Worm (Caenorhabditis elegans) whole organism, L4 larva: ENCODE measurements around the gene rml-3.

Experiments
- F26F4.8 ChIP-seq: fragments of 200-800 bp; sonication (Bioruptor generic); conservative IDR thresholded peaks from 2 replicates; pipeline ENCODE4 v1.3.6; 2022; ENCODE audit warnings: missing genetic modification characterization, missing compliant biosample characterization
- F44E2.7 ChIP-seq: fragments of 200-800 bp; sonication (Bioruptor generic); IDR thresholded peaks from 2 replicates; pipeline ENCODE4 v2.1.2; 2022; ENCODE audit warnings: missing genetic modification characterization, missing compliant biosample characterization
- T20F7.1 ChIP-seq: fragments of 200-800 bp; sonication (Bioruptor generic); optimal IDR thresholded peaks from 2 replicates; lab custom pipeline; 2018; ENCODE audit warnings: mild to moderate bottlenecking, missing genetic modification characterization, missing compliant biosample characterization
- T26A8.4 ChIP-seq: fragments of 200-800 bp; sonication (Bioruptor generic); IDR thresholded peaks from 2 replicates; pipeline ENCODE4 v1.3.6; 2022; ENCODE audit warnings: missing genetic modification characterization, missing compliant biosample characterization
- ZK337.2 ChIP-seq: fragments of 200-800 bp; sonication (Bioruptor generic); IDR thresholded peaks from 2 replicates; pipeline ENCODE4 v1.3.6; 2022; ENCODE audit warnings: missing genetic modification reagents, missing genetic modification characterization, missing compliant biosample characterization
- ZK546.5 ChIP-seq, 2 experiments: sonication (generic microtip); optimal IDR thresholded peaks; 2 replicates each; lab custom pipeline; 2017; ENCODE audit warnings: missing biosample characterization in 2 of 2, missing genetic modification characterization in 2 of 2
- aha-1 ChIP-seq: fragments of 150-350 bp; peaks from one replicate; lab custom pipeline; 2014; ENCODE audit warnings: missing biosample characterization, missing genetic modification characterization
- aly-2 ChIP-seq: sonication (generic microtip); optimal IDR thresholded peaks from 2 replicates; lab custom pipeline; 2018; ENCODE audit warnings: missing biosample characterization, missing genetic modification characterization
- ama-1 ChIP-seq: fragments of 150-350 bp; optimal IDR thresholded peaks from 2 replicates; lab custom pipeline; 2014; ENCODE audit warnings: inconsistent platforms, mixed read lengths
- arid-1 ChIP-seq: fragments of 200-800 bp; sonication (Bioruptor generic); conservative IDR thresholded peaks from 2 replicates; pipeline ENCODE4 v1.3.6; 2022; ENCODE audit warnings: missing genetic modification reagents, missing genetic modification characterization, missing compliant biosample characterization
- attf-4 ChIP-seq: sonication (generic microtip); optimal IDR thresholded peaks from 3 replicates; lab custom pipeline; 2017; ENCODE audit warnings: missing biosample characterization, missing genetic modification characterization
- ceh-20 ChIP-seq: fragments of 200-800 bp; sonication (Bioruptor generic); IDR thresholded peaks from 2 replicates; pipeline ENCODE4 v1.3.6; 2022; ENCODE audit warnings: missing genetic modification reagents, missing genetic modification characterization, missing compliant biosample characterization
- ceh-28 ChIP-seq: fragments of 150-350 bp; optimal IDR thresholded peaks from 2 replicates; lab custom pipeline; 2014; ENCODE audit warnings: missing biosample characterization, missing genetic modification reagents, missing genetic modification characterization
- ceh-44 ChIP-seq: fragments of 200-800 bp; sonication (Bioruptor generic); IDR thresholded peaks from 2 replicates; pipeline ENCODE4 v1.3.6; 2022; ENCODE audit warnings: missing genetic modification reagents, missing genetic modification characterization, missing compliant biosample characterization
- ces-1 ChIP-seq: fragments of 150-350 bp; sonication (generic microtip); optimal IDR thresholded peaks from 4 replicates; lab custom pipeline; 2014; ENCODE audit warnings: missing biosample characterization, missing genetic modification reagents, missing genetic modification characterization
- ctbp-1 ChIP-seq: fragments of 200-800 bp; sonication (Bioruptor generic); IDR thresholded peaks from 2 replicates; pipeline ENCODE4 v1.3.6; 2022; ENCODE audit warnings: missing genetic modification reagents, missing genetic modification characterization, missing compliant biosample characterization
- daf-8 ChIP-seq: fragments of 200-800 bp; sonication (Bioruptor generic); IDR thresholded peaks from 2 replicates; pipeline ENCODE4 v1.3.6; 2022; ENCODE audit warnings: missing genetic modification characterization, missing compliant biosample characterization
- dmd-6 ChIP-seq: fragments of 200-800 bp; sonication (Bioruptor generic); IDR thresholded peaks from 2 replicates; pipeline ENCODE4 v1.3.6; 2022; ENCODE audit warnings: missing genetic modification reagents, missing genetic modification characterization, missing compliant biosample characterization
- dmd-9 ChIP-seq: fragments of 200-800 bp; sonication (Bioruptor generic); IDR thresholded peaks from 2 replicates; pipeline ENCODE4 v1.3.6; 2022; ENCODE audit warnings: missing genetic modification reagents, missing genetic modification characterization, missing compliant biosample characterization
- dpl-1 ChIP-seq: fragments of 150-350 bp; optimal IDR thresholded peaks from 2 replicates; lab custom pipeline; 2014; ENCODE audit warnings: missing biosample characterization, missing genetic modification reagents, missing genetic modification characterization
- duxl-1 ChIP-seq: sonication (generic microtip); optimal IDR thresholded peaks from 2 replicates; lab custom pipeline; 2016; ENCODE audit warnings: mild to moderate bottlenecking, missing genetic modification characterization, moderate library complexity, missing compliant biosample characterization; ENCODE audit not compliant: poor library complexity
- dve-1 ChIP-seq: sonication (generic microtip); optimal IDR thresholded peaks from 2 replicates; lab custom pipeline; 2017; ENCODE audit warnings: antibody characterized with exemption, mild to moderate bottlenecking, missing genetic modification characterization, missing compliant biosample characterization; ENCODE audit not compliant: insufficient read depth
- fkh-10 ChIP-seq: fragments of 150-350 bp; optimal IDR thresholded peaks from 2 replicates; lab custom pipeline; 2014; ENCODE audit warnings: missing biosample characterization, missing genetic modification reagents, missing genetic modification characterization
- hlh-11 ChIP-seq: fragments of 200-800 bp; sonication (Bioruptor generic); optimal IDR thresholded peaks from 2 replicates; lab custom pipeline; 2018; ENCODE audit warnings: mild to moderate bottlenecking, missing genetic modification characterization, missing compliant biosample characterization
- hmg-1.1 ChIP-seq: fragments of 200-800 bp; sonication (Bioruptor generic); IDR thresholded peaks from 2 replicates; pipeline ENCODE4 v1.3.6; 2022; ENCODE audit warnings: missing genetic modification reagents, missing genetic modification characterization, missing compliant biosample characterization
- lim-7 ChIP-seq: fragments of 200-800 bp; sonication (Bioruptor generic); IDR thresholded peaks from 2 replicates; pipeline ENCODE4 v1.3.6; 2022; ENCODE audit warnings: missing genetic modification characterization, missing compliant biosample characterization
- lin-13 ChIP-seq: fragments of 150-350 bp; optimal IDR thresholded peaks from 2 replicates; lab custom pipeline; 2014; ENCODE audit warnings: missing biosample characterization, missing genetic modification reagents, missing genetic modification characterization
- lin-15B ChIP-seq: fragments of 150-350 bp; sonication (generic microtip); optimal IDR thresholded peaks from 3 replicates; lab custom pipeline; 2014; ENCODE audit warnings: missing biosample characterization, missing genetic modification characterization
- lin-39 ChIP-seq: fragments of 150-350 bp; optimal IDR thresholded peaks from 2 replicates; lab custom pipeline; 2014; ENCODE audit warnings: missing biosample characterization, missing genetic modification reagents, missing genetic modification characterization
- lir-3 ChIP-seq: sonication (generic microtip); optimal IDR thresholded peaks from 2 replicates; lab custom pipeline; 2016; ENCODE audit warnings: mild to moderate bottlenecking, missing genetic modification characterization, missing compliant biosample characterization
- mdt-29 ChIP-seq: fragments of 200-800 bp; sonication (Bioruptor generic); IDR thresholded peaks from 2 replicates; pipeline ENCODE4 v1.3.6; 2022; ENCODE audit warnings: missing genetic modification reagents, missing genetic modification characterization, missing compliant biosample characterization
- mxl-3 ChIP-seq: fragments of 200-800 bp; sonication (Bioruptor generic); optimal IDR thresholded peaks from 2 replicates; lab custom pipeline; 2018; ENCODE audit warnings: mild to moderate bottlenecking, missing genetic modification characterization, missing compliant biosample characterization
- nhr-10 ChIP-seq: fragments of 150-350 bp; optimal IDR thresholded peaks from 2 replicates; lab custom pipeline; 2014; ENCODE audit warnings: missing biosample characterization, missing genetic modification characterization
- nhr-102 ChIP-seq: sonication (generic microtip); optimal IDR thresholded peaks from 2 replicates; lab custom pipeline; 2016; ENCODE audit warnings: mild to moderate bottlenecking, missing genetic modification characterization, moderate library complexity, missing compliant biosample characterization
- nhr-25 ChIP-seq: sonication (generic microtip); optimal IDR thresholded peaks from 2 replicates; lab custom pipeline; 2017; ENCODE audit warnings: missing genetic modification characterization, mild to moderate bottlenecking, missing compliant biosample characterization, antibody characterized with exemption, moderate library complexity, borderline replicate concordance; ENCODE audit not compliant: insufficient read depth
- nhr-42 ChIP-seq: fragments of 200-800 bp; sonication (Bioruptor generic); IDR thresholded peaks from 2 replicates; pipeline ENCODE4 v1.3.6; 2022; ENCODE audit warnings: missing genetic modification characterization, missing compliant biosample characterization
- nhr-48 ChIP-seq: sonication (generic microtip); optimal IDR thresholded peaks from 2 replicates; lab custom pipeline; 2016; ENCODE audit warnings: mild to moderate bottlenecking, missing genetic modification characterization, missing compliant biosample characterization
- nhr-77 ChIP-seq: fragments of 150-350 bp; optimal IDR thresholded peaks from 2 replicates; lab custom pipeline; 2014; ENCODE audit warnings: missing biosample characterization, missing genetic modification characterization
- php-3 ChIP-seq: fragments of 200-800 bp; sonication (Bioruptor generic); IDR thresholded peaks from 2 replicates; pipeline ENCODE4 v1.3.6; 2022; ENCODE audit warnings: missing genetic modification reagents, missing genetic modification characterization, missing compliant biosample characterization
- pqm-1 ChIP-seq: sonication (generic microtip); optimal IDR thresholded peaks from 2 replicates; lab custom pipeline; 2017; ENCODE audit warnings: missing biosample characterization, missing genetic modification characterization
- skn-1 ChIP-seq: fragments of 150-350 bp; optimal IDR thresholded peaks from 2 replicates; lab custom pipeline; 2014; ENCODE audit warnings: missing biosample characterization, missing genetic modification characterization
- snpc-4 ChIP-seq: fragments of 150-350 bp; optimal IDR thresholded peaks from 2 replicates; lab custom pipeline; 2014; ENCODE audit warnings: missing biosample characterization, missing genetic modification characterization
- zag-1 ChIP-seq: fragments of 150-350 bp; optimal IDR thresholded peaks from 2 replicates; lab custom pipeline; 2014; ENCODE audit warnings: missing biosample characterization, missing genetic modification characterization
- ztf-11 ChIP-seq: fragments of 150-350 bp; optimal IDR thresholded peaks from 2 replicates; lab custom pipeline; 2014; ENCODE audit warnings: missing biosample characterization, missing genetic modification characterization
- ztf-7 ChIP-seq: fragments of 150-350 bp; optimal IDR thresholded peaks from 2 replicates; lab custom pipeline; 2014; ENCODE audit warnings: missing biosample characterization, missing genetic modification characterization

Gene rml-3

DNA sequence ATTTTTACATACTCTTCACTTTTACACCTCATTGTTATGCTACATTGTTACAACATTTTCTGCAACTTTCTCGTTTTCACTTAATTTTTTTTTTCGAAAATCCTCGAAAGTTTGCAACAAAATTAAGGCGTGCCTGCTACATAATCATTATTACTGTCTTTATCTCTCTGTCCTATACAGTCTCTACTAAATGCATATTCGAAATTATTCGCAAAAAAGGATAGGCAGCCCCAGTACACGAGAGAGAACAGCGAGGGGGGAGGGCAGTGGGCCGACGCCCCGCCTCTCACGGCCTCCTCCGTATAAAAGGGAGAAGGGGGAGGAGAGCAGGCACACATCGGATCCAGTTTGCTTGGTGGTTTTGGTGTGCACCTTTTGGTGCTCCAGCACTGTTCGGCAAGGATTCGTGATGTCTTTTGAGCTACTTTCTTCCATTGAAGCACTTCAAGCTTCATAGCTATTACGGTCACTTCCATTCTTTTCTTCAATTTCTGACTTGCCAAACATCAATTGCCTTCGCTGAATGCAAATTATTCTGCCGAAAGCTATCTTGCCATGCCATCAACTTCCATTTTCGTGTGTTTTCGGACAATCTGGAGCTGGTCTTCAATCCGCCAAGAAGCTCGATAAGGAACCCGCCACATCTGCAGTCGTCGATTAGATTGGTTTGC, 13.2 kb upstream of the rml-3 start (continued):
- TF ChIP-seq ceh-20 (GFP tag; lab: Robert Waterston, UW), result no peak
- TF ChIP-seq ctbp-1, result no peak
- peak; percentile 15 for TF ChIP-seq nhr-48 (tag; lab: Kevin White, UChicago)
- no peak for TF ChIP-seq pqm-1 (tag; lab: Kevin White, UChicago)
- no peak for TF ChIP-seq lin-13 (GFP tag; lab: Kevin White, UChicago)
- no peak; the same call in 1 of the 2 replicates for TF ChIP-seq nhr-42 (GFP tag; lab: Robert Waterston, UW)
- no peak for TF ChIP-seq T20F7.1 (GFP tag; lab: Kevin White, UChicago)
- TF ChIP-seq ceh-44 (GFP tag; lab: Robert Waterston, UW), result no peak
- TF ChIP-seq lim-7 (GFP tag; lab: Robert Waterston, UW), result no peak
- TF ChIP-seq F44E2.7, result no peak

DNA sequence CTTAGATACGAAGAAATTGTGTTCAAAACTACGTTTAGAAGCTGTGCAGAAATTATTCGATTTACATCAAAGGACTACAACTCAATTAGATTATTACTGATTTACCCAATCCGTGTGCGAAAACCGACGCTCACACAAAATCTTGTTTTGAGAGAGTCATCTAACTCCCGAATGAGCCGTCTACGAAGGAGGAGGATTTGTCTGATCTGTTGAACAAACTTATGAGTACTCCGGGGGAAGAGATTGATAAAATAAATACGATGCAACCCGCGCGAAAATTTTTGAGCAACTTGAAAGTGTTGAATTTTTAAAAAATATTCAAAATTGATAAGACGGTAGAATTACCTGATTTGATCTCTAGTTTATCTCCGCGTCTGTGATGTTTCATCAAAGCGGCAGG, 12.5 kb upstream of the rml-3 start:
- no peak for TF ChIP-seq nhr-25 (tag; lab: Kevin White, UChicago)
- TF ChIP-seq aha-1 (tag; lab: Kevin White, UChicago), result peak; percentile 97

DNA sequence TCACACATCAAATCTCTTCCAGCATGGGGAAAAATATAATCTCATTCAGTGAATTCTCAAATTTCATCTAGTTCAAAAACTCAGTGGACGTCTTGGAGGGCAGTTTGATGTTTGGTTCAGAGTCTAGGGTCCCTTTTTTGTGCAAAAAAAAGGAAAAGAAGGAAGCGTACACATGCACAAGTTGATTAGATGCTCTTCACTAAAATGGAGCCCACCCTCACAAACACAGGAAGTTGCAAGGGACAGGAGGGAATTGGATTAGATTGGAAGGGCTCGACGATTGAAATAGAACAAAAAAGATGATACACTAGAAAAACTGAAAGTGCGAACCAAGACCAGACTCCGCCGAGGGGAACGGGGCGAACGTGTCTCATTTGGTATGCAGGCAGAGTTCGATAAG, 12.0 kb upstream of the rml-3 start:
- TF ChIP-seq ctbp-1, result peak; percentile 67; the same call in 1 of the 2 replicates
- peak; percentile 89 for TF ChIP-seq ces-1 (GFP tag; lab: Kevin White, UChicago)
- no peak for TF ChIP-seq mdt-29
- peak; percentile 72 for TF ChIP-seq fkh-10 (GFP tag; lab: Kevin White, UChicago)
- TF ChIP-seq ZK337.2 (GFP tag; lab: Robert Waterston, UW), result peak; percentile 68; the same call in 1 of the 2 replicates
- 0 out of 2 replicates have a peak, but pooled peaks have one; percentile 13 for TF ChIP-seq hmg-1.1 (GFP tag; lab: Robert Waterston, UW)
- TF ChIP-seq arid-1 (GFP tag; lab: Robert Waterston, UW), result no peak
- no peak for TF ChIP-seq ceh-44 (GFP tag; lab: Robert Waterston, UW)

DNA sequence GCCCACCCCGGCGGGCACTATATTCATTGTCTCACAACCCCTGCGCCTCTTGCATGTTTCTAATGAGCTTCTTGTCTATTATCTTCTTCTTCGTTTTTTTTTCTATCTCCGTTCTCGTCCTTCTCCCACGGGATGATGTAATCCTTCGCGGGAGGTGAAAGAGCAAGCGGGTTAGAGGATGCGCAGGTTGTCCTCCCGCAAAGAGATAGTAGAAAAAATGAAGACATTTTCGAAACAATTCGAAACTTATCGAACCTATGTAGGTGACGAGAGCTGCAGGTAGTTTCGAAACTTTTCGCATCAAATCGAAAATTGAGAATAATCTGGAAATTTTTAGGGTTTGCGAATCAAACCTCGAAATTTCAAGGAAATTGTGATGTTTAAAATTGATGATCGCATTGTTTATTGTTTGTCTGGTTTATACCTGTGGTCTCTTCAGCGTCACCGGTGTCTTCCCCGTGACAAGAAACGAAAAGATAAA, 11.4 kb upstream of the rml-3 start:
- TF ChIP-seq ztf-7 (tag; lab: Kevin White, UChicago) (peak; percentile 81), zag-1 (tag; lab: Kevin White, UChicago) (no peak), mxl-3 (GFP tag; lab: Kevin White, UChicago) (peak; percentile 8), ceh-28 (tag; lab: Kevin White, UChicago) (no peak), T26A8.4 (GFP tag; lab: Robert Waterston, UW) (no peak), nhr-102 (tag; lab: Kevin White, UChicago) (no peak), dmd-9 (GFP tag; lab: Robert Waterston, UW) (no peak), daf-8 (no peak), nhr-77 (tag; lab: Kevin White, UChicago) (no peak), hlh-11 (tag; lab: Kevin White, UChicago) (peak; percentile 77), lir-3 (tag; lab: Kevin White, UChicago) (no peak), lim-7 (GFP tag; lab: Robert Waterston, UW) (no peak), ama-1 (lab: Kevin White, UChicago) (no peak), lin-39 (tag; lab: Kevin White, UChicago) (no peak), nhr-10 (tag; lab: Kevin White, UChicago) (peak; percentile 61), ces-1 (GFP tag; lab: Kevin White, UChicago) (no peak), lin-15B (no peak), dve-1 (tag; lab: Kevin White, UChicago) (peak; percentile 16), F26F4.8 (GFP tag; lab: Robert Waterston, UW) (no peak), duxl-1 (no peak), skn-1 (tag; lab: Kevin White, UChicago) (no peak), snpc-4 (tag; lab: Kevin White, UChicago) (no peak), attf-4 (tag; lab: Kevin White, UChicago) (no peak), ztf-11 (tag; lab: Kevin White, UChicago) (no peak), mdt-29 (no peak), ZK546.5 (tag; optimal IDR thresholded peaks at IDR 0.05; lab: Kevin White, UChicago) (no peak), dmd-6 (GFP tag; lab: Robert Waterston, UW) (peak; percentile 69), arid-1 (GFP tag; lab: Robert Waterston, UW) (no peak), dpl-1 (GFP tag; lab: Kevin White, UChicago) (no peak), aly-2 (no peak), php-3 (no peak)
